Fruit fly (Drosophila melanogaster) whole organism, embryonic: ENCODE data around the gene CG32305.

Source experiments
- Atf3 ChIP-seq: fragments of 200-800 bp; sonication (Bioruptor generic); optimal IDR thresholded peaks from 3 replicates; lab custom pipeline; 2016; ENCODE audit warnings: missing biosample characterization, missing genetic modification characterization
- B-H2 ChIP-seq: fragments of 200-800 bp; sonication (Bioruptor generic); optimal IDR thresholded peaks from 2 replicates; lab custom pipeline; 2018; ENCODE audit warnings: missing biosample characterization, mild to moderate bottlenecking, missing genetic modification characterization
- CG10543 ChIP-seq: fragments of 200-800 bp; sonication (Bioruptor generic); optimal IDR thresholded peaks from 3 replicates; lab custom pipeline; 2017; ENCODE audit warnings: missing biosample characterization, mild to moderate bottlenecking, missing genetic modification characterization, moderate library complexity
- CG10979 ChIP-seq: fragments of 200-800 bp; sonication (Bioruptor generic); optimal IDR thresholded peaks from 2 replicates; lab custom pipeline; 2018; ENCODE audit warnings: missing biosample characterization, mild to moderate bottlenecking, missing genetic modification characterization, moderate library complexity
- CG13624 ChIP-seq: fragments of 200-800 bp; sonication (Bioruptor generic); optimal IDR thresholded peaks from 2 replicates; lab custom pipeline; 2016; ENCODE audit warnings: missing biosample characterization, missing genetic modification characterization
- CG14965 ChIP-seq: fragments of 200-800 bp; sonication (Bioruptor generic); optimal IDR thresholded peaks from 2 replicates; lab custom pipeline; 2016; ENCODE audit warnings: missing biosample characterization, missing genetic modification characterization, borderline replicate concordance
- CG1647 ChIP-seq: fragments of 200-800 bp; sonication (Bioruptor generic); optimal IDR thresholded peaks from 3 replicates; lab custom pipeline; 2016; ENCODE audit warnings: missing biosample characterization, missing genetic modification characterization
- CG1792 ChIP-seq: fragments of 200-800 bp; sonication (Bioruptor generic); optimal IDR thresholded peaks from 2 replicates; lab custom pipeline; 2016; ENCODE audit warnings: missing biosample characterization, missing genetic modification characterization
- CG18476 ChIP-seq: fragments of 200-800 bp; sonication (Bioruptor generic); optimal IDR thresholded peaks from 2 replicates; lab custom pipeline; 2016; ENCODE audit warnings: missing biosample characterization, mild to moderate bottlenecking, missing genetic modification characterization
- CG2120 ChIP-seq: fragments of 200-800 bp; sonication (Bioruptor generic); optimal IDR thresholded peaks from 3 replicates; lab custom pipeline; 2016; ENCODE audit warnings: missing biosample characterization, missing genetic modification characterization
- CG3065 ChIP-seq: fragments of 200-800 bp; sonication (Bioruptor generic); optimal IDR thresholded peaks from 2 replicates; lab custom pipeline; 2016; ENCODE audit warnings: missing biosample characterization, missing genetic modification characterization
- CG32767 ChIP-seq: fragments of 200-800 bp; sonication (Bioruptor generic); IDR thresholded peaks from 2 replicates; pipeline ENCODE4 v1.3.6; 2022; ENCODE audit warnings: missing biosample characterization, missing genetic modification characterization
- CG3726 ChIP-seq: fragments of 200-800 bp; sonication (Bioruptor generic); IDR thresholded peaks from 3 replicates; pipeline ENCODE4, ENCODE4 v1.3.6; 2022; ENCODE audit warnings: missing biosample characterization, missing genetic modification characterization
- CG43689 ChIP-seq: fragments of 200-800 bp; sonication (Bioruptor generic); IDR thresholded peaks from 2 replicates; pipeline ENCODE4 v1.3.6; 2022; ENCODE audit warnings: missing biosample characterization, missing genetic modification characterization
- CG4820 ChIP-seq: fragments of 200-800 bp; sonication (Bioruptor generic); optimal IDR thresholded peaks from 3 replicates; lab custom pipeline; 2016; ENCODE audit warnings: missing biosample characterization, missing genetic modification characterization
- CG6254 ChIP-seq: fragments of 200-800 bp; sonication (Bioruptor generic); optimal IDR thresholded peaks from 3 replicates; lab custom pipeline; 2017; ENCODE audit warnings: mild to moderate bottlenecking, missing biosample characterization, missing genetic modification reagents, missing genetic modification characterization
- CG6689 ChIP-seq: fragments of 200-800 bp; sonication (Bioruptor generic); IDR thresholded peaks from 2 replicates; pipeline ENCODE4 v1.3.6; 2022; ENCODE audit warnings: missing biosample characterization, missing genetic modification characterization
- CG7786 ChIP-seq: fragments of 200-800 bp; sonication (Bioruptor generic); optimal IDR thresholded peaks from 2 replicates; lab custom pipeline; 2016; ENCODE audit warnings: missing biosample characterization, missing genetic modification characterization
- CG8089 ChIP-seq: fragments of 200-800 bp; sonication (Bioruptor generic); optimal IDR thresholded peaks from 3 replicates; lab custom pipeline; 2016; ENCODE audit warnings: missing biosample characterization, missing genetic modification characterization
- CG8924 ChIP-seq: fragments of 200-800 bp; optimal IDR thresholded peaks from 3 replicates; lab custom pipeline; 2019; ENCODE audit warnings: missing biosample characterization, mild to moderate bottlenecking, missing genetic modification characterization, moderate library complexity
- CHES-1-like ChIP-seq: fragments of 200-800 bp; sonication (Bioruptor generic); optimal IDR thresholded peaks from 2 replicates; lab custom pipeline; 2016; ENCODE audit warnings: missing biosample characterization, missing genetic modification characterization
- GATAe ChIP-seq: fragments of 200-800 bp; sonication (Bioruptor generic); conservative IDR thresholded peaks from 2 replicates; pipeline ENCODE4 v1.3.6; 2022; ENCODE audit warnings: missing biosample characterization, missing genetic modification characterization
- Gug ChIP-seq: fragments of 200-800 bp; sonication (Bioruptor generic); IDR thresholded peaks from 4 replicates; pipeline ENCODE4 v1.3.6; 2022; ENCODE audit warnings: missing biosample characterization, missing genetic modification characterization
- Oaz ChIP-seq: fragments of 200-800 bp; sonication (Bioruptor generic); IDR thresholded peaks from 2 replicates; pipeline ENCODE4 v1.3.6; 2022; ENCODE audit warnings: missing biosample characterization, missing genetic modification characterization
- Pdp1 ChIP-seq, 2 experiments: fragments of 200-800 bp; sonication (Bioruptor generic); optimal IDR thresholded peaks; 3 replicates each; lab custom pipeline; 2016; ENCODE audit warnings: missing biosample characterization in 2 of 2, missing genetic modification characterization in 2 of 2, mild to moderate bottlenecking in 1 of 2, moderate library complexity in 1 of 2
- YL-1 ChIP-seq: fragments of 200-800 bp; sonication (Bioruptor generic); optimal IDR thresholded peaks from 3 replicates; lab custom pipeline; 2017; ENCODE audit warnings: missing biosample characterization, mild to moderate bottlenecking, missing genetic modification characterization
- al ChIP-seq: fragments of 200-800 bp; sonication (Bioruptor generic); IDR thresholded peaks from 2 replicates; pipeline ENCODE4 v1.3.6; 2022; ENCODE audit warnings: missing biosample characterization, missing genetic modification characterization
- ash1 ChIP-seq: fragments of 200-800 bp; sonication (Bioruptor generic); optimal IDR thresholded peaks from 2 replicates; lab custom pipeline; 2018; ENCODE audit warnings: missing biosample characterization, mild to moderate bottlenecking, missing genetic modification characterization
- bsh ChIP-seq, 2 experiments: fragments of 200-800 bp; sonication (Bioruptor generic); optimal IDR thresholded peaks; 2 replicates each; lab custom pipeline; 2017 to 2018; ENCODE audit warnings: mild to moderate bottlenecking in 2 of 2, missing biosample characterization in 2 of 2, missing genetic modification characterization in 2 of 2, moderate library complexity in 1 of 2
- chn ChIP-seq: fragments of 200-800 bp; sonication (Bioruptor generic); optimal IDR thresholded peaks from 2 replicates; lab custom pipeline; 2016; ENCODE audit warnings: missing biosample characterization, missing genetic modification characterization
- cwo ChIP-seq: fragments of 200-800 bp; sonication (Bioruptor generic); optimal IDR thresholded peaks from 3 replicates; lab custom pipeline; 2017; ENCODE audit warnings: missing biosample characterization, missing genetic modification characterization, mild to moderate bottlenecking, moderate library complexity, missing genetic modification reagents
- da ChIP-seq: fragments of 200-800 bp; sonication (Bioruptor generic); optimal IDR thresholded peaks from 2 replicates; lab custom pipeline; 2016; ENCODE audit warnings: missing biosample characterization, missing genetic modification characterization
- dmrt11E ChIP-seq: fragments of 200-800 bp; sonication (Bioruptor generic); optimal IDR thresholded peaks from 3 replicates; lab custom pipeline; 2018; ENCODE audit warnings: missing biosample characterization, mild to moderate bottlenecking, missing genetic modification characterization, moderate library complexity
- dpn ChIP-seq, 2 experiments: fragments of 200-800 bp; sonication (Bioruptor generic); optimal IDR thresholded peaks; 3 replicates each; lab custom pipeline; 2016; ENCODE audit warnings: missing biosample characterization in 2 of 2, missing genetic modification characterization in 2 of 2
- ewg ChIP-seq: fragments of 200-800 bp; sonication (Bioruptor generic); optimal IDR thresholded peaks from 3 replicates; lab custom pipeline; 2017; ENCODE audit warnings: mild to moderate bottlenecking, missing biosample characterization, missing genetic modification reagents, missing genetic modification characterization
- fd102C ChIP-seq: fragments of 200-800 bp; sonication (Bioruptor generic); optimal IDR thresholded peaks from 2 replicates; lab custom pipeline; 2018; ENCODE audit warnings: missing biosample characterization, mild to moderate bottlenecking, missing genetic modification characterization, moderate library complexity
- fru ChIP-seq: fragments of >200 bp; optimal IDR thresholded peaks from 2 replicates; lab custom pipeline; 2017
- her ChIP-seq: fragments of 200-800 bp; sonication (Bioruptor generic); optimal IDR thresholded peaks from 2 replicates; lab custom pipeline; 2016; ENCODE audit warnings: missing biosample characterization, missing genetic modification characterization
- insv ChIP-seq, 2 experiments: fragments of 200-800 bp; sonication (Bioruptor generic); optimal IDR thresholded peaks; 3 replicates each; lab custom pipeline; 2016 to 2018; ENCODE audit warnings: missing biosample characterization in 2 of 2, missing genetic modification characterization in 2 of 2
- mam ChIP-seq: fragments of 200-800 bp; sonication (Bioruptor generic); optimal IDR thresholded peaks from 3 replicates; lab custom pipeline; 2016; ENCODE audit warnings: missing biosample characterization, missing genetic modification characterization
- pb ChIP-seq: fragments of 200-800 bp; sonication (Bioruptor generic); optimal IDR thresholded peaks from 3 replicates; lab custom pipeline; 2016; ENCODE audit warnings: missing biosample characterization, missing genetic modification characterization
- pita ChIP-seq: fragments of 200-800 bp; sonication (Bioruptor generic); optimal IDR thresholded peaks from 2 replicates; lab custom pipeline; 2017; ENCODE audit warnings: missing biosample characterization, mild to moderate bottlenecking, missing genetic modification characterization
- prd ChIP-seq, 3 experiments: fragments of >200 bp in 2 of 3; fragments of 200-800 bp in 1 of 3; sonication (Bioruptor generic) in 1 of 3; optimal IDR thresholded peaks in 2 of 3; IDR thresholded peaks in 1 of 3; 2 replicates in 2 of 3; 3 replicates in 1 of 3; pipeline versions ENCODE4 v1.3.6 to Lab custom; 2017 to 2022; ENCODE audit warnings: missing biosample characterization in 1 of 3, missing genetic modification characterization in 1 of 3
- pros ChIP-seq: fragments of 200-800 bp; sonication (Bioruptor generic); optimal IDR thresholded peaks from 3 replicates; lab custom pipeline; 2019; ENCODE audit warnings: missing biosample characterization, mild to moderate bottlenecking, missing genetic modification characterization, moderate library complexity
- ranshi ChIP-seq: fragments of 200-800 bp; sonication (Bioruptor generic); IDR thresholded peaks from 2 replicates; pipeline ENCODE4 v1.3.6; 2022; ENCODE audit warnings: missing biosample characterization, missing genetic modification characterization
- scrt ChIP-seq: fragments of 200-800 bp; sonication (Bioruptor generic); optimal IDR thresholded peaks from 2 replicates; lab custom pipeline; 2018; ENCODE audit warnings: missing biosample characterization, mild to moderate bottlenecking, missing genetic modification characterization, moderate library complexity
- sd ChIP-seq: fragments of 200-800 bp; sonication (Bioruptor generic); optimal IDR thresholded peaks from 3 replicates; lab custom pipeline; 2018; ENCODE audit warnings: missing biosample characterization, mild to moderate bottlenecking, missing genetic modification characterization, moderate library complexity
- sima ChIP-seq: fragments of 200-800 bp; sonication (Bioruptor generic); optimal IDR thresholded peaks from 2 replicates; lab custom pipeline; 2016; ENCODE audit warnings: missing biosample characterization, missing genetic modification characterization
- ttk ChIP-seq: fragments of 200-800 bp; sonication (Bioruptor generic); IDR thresholded peaks from 2 replicates; pipeline ENCODE4 v2.1.2; 2022; ENCODE audit warnings: missing biosample characterization, missing genetic modification characterization
- wek ChIP-seq: fragments of 200-800 bp; sonication (Bioruptor generic); optimal IDR thresholded peaks from 3 replicates; lab custom pipeline; 2018; ENCODE audit warnings: missing biosample characterization, mild to moderate bottlenecking, missing genetic modification characterization, moderate library complexity

Gene CG32305

DNA sequence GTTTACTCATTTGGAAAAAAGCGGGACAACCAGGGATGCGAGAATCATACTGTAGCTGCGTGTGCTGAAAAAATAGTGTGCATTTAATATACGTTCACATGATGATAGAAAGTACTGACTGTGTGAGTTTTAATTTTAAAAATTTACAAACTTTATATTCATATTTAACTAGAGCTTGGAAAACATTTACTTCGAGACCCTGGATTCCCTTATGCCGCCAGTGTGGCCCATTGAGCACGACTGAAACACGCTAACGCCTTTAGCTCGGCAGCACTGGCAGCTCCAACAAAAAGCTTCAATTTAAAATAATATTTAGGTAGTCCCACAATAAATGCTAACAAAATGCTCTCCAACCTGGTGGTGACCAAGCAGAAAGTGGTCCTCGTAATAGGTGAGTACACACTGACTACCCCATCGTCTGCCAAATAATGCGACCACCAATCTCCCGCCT is 9.0 kb downstream of the CG32305 start, which contains the start of the genes CG1275 and Elp5 (continued):
- TF ChIP-seq CG6254 (GFP tag; lab: Kevin White, UChicago) (peak; percentile 91), YL-1 (GFP tag; lab: Kevin White, UChicago) (peak; percentile 95), ewg (GFP tag; lab: Kevin White, UChicago) (peak; percentile 95), CG10543 (peak; percentile 96), CG1647 (GFP tag; lab: Kevin White, UChicago) (peak; percentile 97), al (peak; percentile 99), CG4820 (GFP tag; lab: Kevin White, UChicago) (peak; percentile 94), CG43689 (GFP tag; lab: Robert Waterston, UW) (peak; percentile 98), CG13624 (GFP tag; lab: Kevin White, UChicago) (peak; percentile 97), insv (GFP tag; optimal IDR thresholded peaks at IDR 0.05; lab: Kevin White, UChicago) (peak; percentile 16 to 76), CG3726 (peak; percentile 99), prd (optimal IDR thresholded peaks at IDR 0.05; lab: Kevin White, UChicago) (no peak), prd (GFP tag; IDR thresholded peaks at IDR 0.05; lab: Robert Waterston, UW) (peak; percentile 100), cwo (GFP tag; lab: Kevin White, UChicago) (peak; percentile 93), ash1 (GFP tag; lab: Kevin White, UChicago) (peak; percentile 80), CG8089 (GFP tag; lab: Kevin White, UChicago) (peak; percentile 94), pita (no peak), mam (GFP tag; lab: Kevin White, UChicago) (peak; percentile 97), GATAe (peak; percentile 99), pros (GFP tag; lab: Kevin White, UChicago) (peak; percentile 40), da (GFP tag; lab: Kevin White, UChicago) (peak; percentile 90), Pdp1 (GFP tag; optimal IDR thresholded peaks at IDR 0.05; lab: Kevin White, UChicago) (peak; percentile 98), chn (GFP tag; lab: Kevin White, UChicago) (peak; percentile 98), sima (GFP tag; lab: Kevin White, UChicago) (peak; percentile 96), fru (lab: Kevin White, UChicago) (no peak), ranshi (peak; percentile 100), CG1792 (GFP tag; lab: Kevin White, UChicago) (peak; percentile 88), scrt (GFP tag; lab: Kevin White, UChicago) (peak; percentile 84), ttk (GFP tag; lab: Robert Waterston, UW) (peak; percentile 99), CG18476 (GFP tag; lab: Kevin White, UChicago) (peak; percentile 95), her (GFP tag; lab: Kevin White, UChicago) (peak; percentile 95), CG6689 (GFP tag; lab: Robert Waterston, UW) (peak; percentile 99), pb (GFP tag; lab: Kevin White, UChicago) (peak; percentile 94), CG10979 (tag; lab: Kevin White, UChicago) (peak; percentile 94), CG2120 (GFP tag; lab: Kevin White, UChicago) (peak; percentile 99), fd102C (peak; percentile 80), CHES-1-like (GFP tag; lab: Kevin White, UChicago) (peak; percentile 96), CG7786 (peak; percentile 97), CG32767 (GFP tag; lab: Robert Waterston, UW) (peak; percentile 99), dpn (GFP tag; optimal IDR thresholded peaks at IDR 0.05; lab: Kevin White, UChicago) (peak; percentile 97 to 98), sd (tag; lab: Kevin White, UChicago) (peak; percentile 93), Oaz (GFP tag; lab: Robert Waterston, UW) (peak; percentile 98), CG8924 (tag; lab: Kevin White, UChicago) (peak; percentile 98), Gug (GFP tag; lab: Robert Waterston, UW) (peak; percentile 99), CG14965 (peak; percentile 76), bsh (GFP tag; optimal IDR thresholded peaks at IDR 0.05; lab: Kevin White, UChicago) (peak; percentile 94 to 99), CG3065 (GFP tag; lab: Kevin White, UChicago) (peak; percentile 95), Atf3 (GFP tag; lab: Kevin White, UChicago) (peak; percentile 96), B-H2 (peak; percentile 98), wek (peak; percentile 94), dmrt11E (peak; percentile 96)
